Fruit fly (Drosophila melanogaster) whole organism, embryonic: Measurements from ENCODE around the gene CG1136.

Source experiments
- Blimp-1 ChIP-seq: fragments of 200-800 bp; sonication (Bioruptor generic); optimal IDR thresholded peaks from 3 replicates; lab custom pipeline; 2018; ENCODE audit warnings: missing biosample characterization, missing genetic modification characterization, mild to moderate bottlenecking, moderate library complexity, missing genetic modification reagents
- CG31388 ChIP-seq: fragments of 200-800 bp; sonication (Bioruptor generic); optimal IDR thresholded peaks from 2 replicates; lab custom pipeline; 2016; ENCODE audit warnings: missing biosample characterization, missing genetic modification characterization
- MBD-R2 ChIP-seq: fragments of 200-800 bp; sonication (Bioruptor generic); IDR thresholded peaks from 2 replicates; pipeline ENCODE4 v1.3.6; 2022; ENCODE audit warnings: missing biosample characterization, missing genetic modification characterization
- Nf-YB ChIP-seq: fragments of 200-800 bp; sonication (Bioruptor generic); optimal IDR thresholded peaks from 3 replicates; lab custom pipeline; 2019; ENCODE audit warnings: missing biosample characterization, mild to moderate bottlenecking, missing genetic modification characterization, moderate library complexity
- Opbp ChIP-seq: fragments of 200-800 bp; sonication (Bioruptor generic); IDR thresholded peaks from 3 replicates; pipeline ENCODE4 v1.3.6; 2022; ENCODE audit warnings: missing biosample characterization, missing genetic modification characterization; ENCODE audit not compliant: partially characterized antibody
- PHDP ChIP-seq: fragments of 200-800 bp; sonication (Bioruptor generic); optimal IDR thresholded peaks from 3 replicates; lab custom pipeline; 2018; ENCODE audit warnings: missing biosample characterization, mild to moderate bottlenecking, missing genetic modification characterization, moderate library complexity
- Sin3A ChIP-seq: fragments of >200 bp; optimal IDR thresholded peaks from 2 replicates; lab custom pipeline; 2018
- bcd ChIP-seq: fragments of 200-800 bp; sonication (Bioruptor generic); optimal IDR thresholded peaks from 2 replicates; lab custom pipeline; 2017; ENCODE audit warnings: missing biosample characterization, mild to moderate bottlenecking, missing genetic modification characterization

DNA sequence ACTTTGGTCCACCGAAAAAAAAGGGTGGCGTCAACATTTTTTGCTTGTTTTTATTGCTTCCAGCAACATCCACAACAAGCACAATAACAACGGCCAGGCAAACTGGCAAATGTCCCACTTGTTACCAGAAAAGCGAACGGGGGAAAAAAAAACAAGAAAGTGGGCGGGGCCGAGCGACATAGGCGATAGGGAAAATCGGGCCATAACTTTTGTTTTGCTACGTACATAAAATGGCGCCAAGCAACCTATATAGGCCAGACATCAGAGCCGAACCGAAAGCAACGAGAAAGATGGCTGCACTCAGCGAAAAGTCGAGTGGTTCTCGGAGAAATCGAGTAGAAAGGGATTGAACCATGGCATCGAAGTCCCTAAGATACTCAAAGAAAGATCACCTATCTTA lies 39.1 kb upstream of the CG1136 start:
- no peak for TF ChIP-seq PHDP (tag; lab: Kevin White, UChicago)
- no peak for TF ChIP-seq Nf-YB (GFP tag; lab: Kevin White, UChicago)
- no peak for TF ChIP-seq bcd (GFP tag; lab: Kevin White, UChicago)
- no peak for TF ChIP-seq MBD-R2 (GFP tag; lab: Robert Waterston, UW)
- TF ChIP-seq Blimp-1 (GFP tag; lab: Kevin White, UChicago), result no peak
- no peak for TF ChIP-seq Opbp
- no peak for TF ChIP-seq Sin3A (lab: Kevin White, UChicago)
- no peak for TF ChIP-seq CG31388 (GFP tag; lab: Kevin White, UChicago)
